Fruit fly (Drosophila melanogaster) whole organism: Measurements from ENCODE around the gene Usp16-45.

Experiments
- CG8478 ChIP-seq: fragments of >200 bp; optimal IDR thresholded peaks from 2 replicates; lab custom pipeline; 2018; ENCODE audit warnings: inconsistent platforms
- Dll ChIP-seq: fragments of >200 bp; optimal IDR thresholded peaks from 2 replicates; lab custom pipeline; 2017
- EcR ChIP-seq, 2 experiments: fragments of >200 bp; optimal IDR thresholded peaks; 2 replicates each; lab custom pipeline; 2017; ENCODE audit warnings: missing biosample characterization in 2 of 2, missing genetic modification characterization in 2 of 2, missing genetic modification reagents in 2 of 2
- pan ChIP-seq: fragments of >200 bp; optimal IDR thresholded peaks from 2 replicates; lab custom pipeline; 2017
- psq ChIP-seq: fragments of >200 bp; optimal IDR thresholded peaks from 2 replicates; lab custom pipeline; 2017
- usp ChIP-seq: fragments of >200 bp; optimal IDR thresholded peaks from 2 replicates; lab custom pipeline; 2017; ENCODE audit warnings: missing biosample characterization, missing genetic modification characterization, mixed read lengths

Usp16-45 gene

dm6 chrX:5427261-5427660 is 5.9 kb downstream of the Usp16-45 start, which contains the start of gene CG16756:
TSS of gene CG16756 (plus strand) at chrX:5427517.
- TF ChIP-seq pan (lab: Kevin White, UChicago) = no peak
- TF ChIP-seq usp (GFP tag; lab: Kevin White, UChicago) = no peak
- TF ChIP-seq CG8478 = no peak
- TF ChIP-seq psq (lab: Kevin White, UChicago) = no peak
- TF ChIP-seq Dll (lab: Kevin White, UChicago) = no peak
- TF ChIP-seq EcR (GFP tag; optimal IDR thresholded peaks at IDR 0.05; lab: Kevin White, UChicago) = no peak

- TF ChIP-seq pan (lab: Kevin White, UChicago) (no peak), CG8478 (no peak), Dll (lab: Kevin White, UChicago) (no peak), usp (GFP tag; lab: Kevin White, UChicago) (no peak), psq (lab: Kevin White, UChicago) (no peak), EcR (GFP tag; optimal IDR thresholded peaks at IDR 0.05; lab: Kevin White, UChicago) (no peak)
Observed at dm6 chrX:5428341-5429077, 7.2 kb downstream of the Usp16-45 start.

dm6 chrX:5429271-5429670 is 7.9 kb downstream of the Usp16-45 start, which contains the start of gene CG15784:
TSS of gene CG15784 (plus strand) at chrX:5429571.
- no peak for TF ChIP-seq EcR (GFP tag; optimal IDR thresholded peaks at IDR 0.05; lab: Kevin White, UChicago)
- TF ChIP-seq CG8478 = no peak
- TF ChIP-seq usp (GFP tag; lab: Kevin White, UChicago) = no peak
- no peak for TF ChIP-seq psq (lab: Kevin White, UChicago)
- TF ChIP-seq pan (lab: Kevin White, UChicago) = no peak
- no peak for TF ChIP-seq Dll (lab: Kevin White, UChicago)

dm6 chrX:5429778-5430576 is 8.6 kb downstream of the Usp16-45 start:
- no peak for TF ChIP-seq usp (GFP tag; lab: Kevin White, UChicago)
- TF ChIP-seq EcR (GFP tag; optimal IDR thresholded peaks at IDR 0.05; lab: Kevin White, UChicago) = no peak
- no peak for TF ChIP-seq Dll (lab: Kevin White, UChicago)

- no peak for TF ChIP-seq Dll (lab: Kevin White, UChicago)
- no peak for TF ChIP-seq CG8478
Observed at dm6 chrX:5432635-5433482, 11.5 kb downstream of the Usp16-45 start.

- TF ChIP-seq usp (GFP tag; lab: Kevin White, UChicago) (no peak), Dll (lab: Kevin White, UChicago) (no peak), psq (lab: Kevin White, UChicago) (no peak), CG8478 (no peak), pan (lab: Kevin White, UChicago) (no peak), EcR (GFP tag; optimal IDR thresholded peaks at IDR 0.05; lab: Kevin White, UChicago) (no peak)
Observed at dm6 chrX:5446404-5446803, 25.1 kb downstream of the Usp16-45 start, which contains the start of gene SPR. TSS of gene SPR (plus strand) at chrX:5446656.
